Worm (Caenorhabditis elegans): ENCODE measurements around the gene T18D3.5.

Gene T18D3.5

ce11 chrX:12458021-12458420 lies 5.6 kb upstream of the T18D3.5 start (continued):
- peak; percentile 33 for TF ChIP-seq swsn-7 (tag; optimal IDR thresholded peaks at IDR 0.05)
- no peak for TF ChIP-seq isw-1 (GFP tag; IDR thresholded peaks at IDR 0.05)
- TF ChIP-seq fkh-8 (tag; optimal IDR thresholded peaks at IDR 0.05), result no peak
- peak; percentile 9 for TF ChIP-seq lin-39 (tag; optimal IDR thresholded peaks at IDR 0.05)
- peak; percentile 31 for TF ChIP-seq jun-1 (tag; optimal IDR thresholded peaks at IDR 0.05)
- TF ChIP-seq ets-5 (GFP tag; IDR thresholded peaks at IDR 0.05), result no peak
- no peak for TF ChIP-seq sptf-1 (tag; optimal IDR thresholded peaks at IDR 0.05)
- no peak for TF ChIP-seq nhr-11 (tag; optimal IDR thresholded peaks at IDR 0.05)
- peak; percentile 20 for TF ChIP-seq irx-1 (tag; optimal IDR thresholded peaks at IDR 0.05)
- TF ChIP-seq pag-3 (tag; optimal IDR thresholded peaks at IDR 0.05; ENCODE audit: borderline replicate concordance, insufficient read depth), result no peak

ce11 chrX:12461557-12461956 lies 2.0 kb upstream of the T18D3.5 start, which contains the start of gene odr-7:
Gene odr-7 (minus strand): TSS chrX:12461657.
- TF ChIP-seq xbp-1 (tag; optimal IDR thresholded peaks at IDR 0.05), result no peak
- TF ChIP-seq nhr-76 (tag; optimal IDR thresholded peaks at IDR 0.05), result no peak
- TF ChIP-seq isw-1 (GFP tag; IDR thresholded peaks at IDR 0.05), result no peak
- no peak for TF ChIP-seq lin-39 (tag; optimal IDR thresholded peaks at IDR 0.05)

- no peak for TF ChIP-seq nhr-12 (tag; optimal IDR thresholded peaks at IDR 0.05)
- TF ChIP-seq C16A3.4 (tag; optimal IDR thresholded peaks at IDR 0.05), result no peak
- peak; percentile 28 for TF ChIP-seq nhr-20 (tag; optimal IDR thresholded peaks at IDR 0.05)
- no peak for TF ChIP-seq lin-15B (tag; optimal IDR thresholded peaks at IDR 0.05)
- TF ChIP-seq ets-5 (GFP tag; IDR thresholded peaks at IDR 0.05), result no peak
- no peak for TF ChIP-seq isw-1 (GFP tag; IDR thresholded peaks at IDR 0.05)
- TF ChIP-seq elt-2 (tag; optimal IDR thresholded peaks at IDR 0.05), result peak; percentile 76
- no peak for TF ChIP-seq fos-1 (tag; optimal IDR thresholded peaks at IDR 0.05)
- TF ChIP-seq ces-1 (GFP tag; optimal IDR thresholded peaks at IDR 0.05), result no peak
- peak; percentile 5 for TF ChIP-seq nhr-71 (tag; optimal IDR thresholded peaks at IDR 0.05)
- no peak for TF ChIP-seq grh-1 (GFP tag; IDR thresholded peaks at IDR 0.05)
- no peak for TF ChIP-seq egl-27 (tag; optimal IDR thresholded peaks at IDR 0.05)
- TF ChIP-seq jun-1 (tag; optimal IDR thresholded peaks at IDR 0.05), result no peak
- no peak for TF ChIP-seq efl-1 (optimal IDR thresholded peaks at IDR 0.05)
- peak in 1 of 2 experiments; percentile 68 for TF ChIP-seq efl-1 (GFP tag; optimal IDR thresholded peaks at IDR 0.05 in 1 of 2)
- TF ChIP-seq nhr-28 (tag; optimal IDR thresholded peaks at IDR 0.05), result no peak
- TF ChIP-seq blmp-1 (tag; optimal IDR thresholded peaks at IDR 0.05), result no peak
- no peak for TF ChIP-seq dsc-1 (tag; optimal IDR thresholded peaks at IDR 0.05)
- no peak for TF ChIP-seq alr-1 (tag; optimal IDR thresholded peaks at IDR 0.05; ENCODE audit: borderline replicate concordance)
- no peak for TF ChIP-seq zag-1 (tag; optimal IDR thresholded peaks at IDR 0.05)
Observed at ce11 chrX:12466769-12467168, 3.2 kb downstream of the T18D3.5 start, which contains the start of gene cdf-2. Gene cdf-2 (minus strand): TSS chrX:12466917.

- TF ChIP-seq irx-1 (tag; optimal IDR thresholded peaks at IDR 0.05) (no peak), efl-1 (optimal IDR thresholded peaks at IDR 0.05) (no peak), efl-1 (GFP tag; optimal IDR thresholded peaks at IDR 0.05 in 1 of 2) (peak in 1 of 2 experiments; percentile 51), nhr-20 (tag; optimal IDR thresholded peaks at IDR 0.05) (peak; percentile 3), tbx-2 (tag; optimal IDR thresholded peaks at IDR 0.05) (peak; percentile 8), mab-9 (GFP tag; IDR thresholded peaks at IDR 0.05) (no peak), unc-62 (GFP tag; optimal IDR thresholded peaks at IDR 0.05) (no peak), ztf-11 (tag; optimal IDR thresholded peaks at IDR 0.05) (no peak), F16B12.6 (tag; optimal IDR thresholded peaks at IDR 0.05) (no peak), nhr-71 (tag; optimal IDR thresholded peaks at IDR 0.05) (no peak)
Observed at ce11 chrX:12467660-12468111, 4.1 kb downstream of the T18D3.5 start, which contains the start of gene myo-2. Gene myo-2 (plus strand): TSS chrX:12468061.

ce11 chrX:12469846-12470245 lies 6.2 kb downstream of the T18D3.5 start:
- TF ChIP-seq nhr-237 (tag; optimal IDR thresholded peaks at IDR 0.05) (no peak), aha-1 (tag; optimal IDR thresholded peaks at IDR 0.05) (no peak), ztf-4 (tag; optimal IDR thresholded peaks at IDR 0.05) (no peak), Y116A8C.19 (tag; optimal IDR thresholded peaks at IDR 0.05; ENCODE audit: borderline replicate concordance) (no peak), nhr-12 (tag; optimal IDR thresholded peaks at IDR 0.05) (no peak), nhr-76 (tag; optimal IDR thresholded peaks at IDR 0.05) (no peak), lin-14 (GFP tag; optimal IDR thresholded peaks at IDR 0.05) (no peak), efl-3 (GFP tag; optimal IDR thresholded peaks at IDR 0.05) (no peak), unc-98 (GFP tag; IDR thresholded peaks at IDR 0.05) (no peak), snpc-4 (tag; optimal IDR thresholded peaks at IDR 0.05) (no peak), fkh-4 (tag; optimal IDR thresholded peaks at IDR 0.05; ENCODE audit: borderline replicate concordance) (no peak), nhr-77 (tag; optimal IDR thresholded peaks at IDR 0.05) (no peak), rnt-1 (tag; optimal IDR thresholded peaks at IDR 0.05) (no peak), mdl-1 (tag; optimal IDR thresholded peaks at IDR 0.05) (no peak), sox-4 (tag; optimal IDR thresholded peaks at IDR 0.05) (no peak)
